Worm (Caenorhabditis elegans) whole organism, young adult: ENCODE data around the gene F09G2.8.

Experiments
- Y95B8A.8 ChIP-seq: fragments of 200-800 bp; sonication (Bioruptor generic); IDR thresholded peaks from 2 replicates; pipeline ENCODE4 v1.3.6; 2022; ENCODE audit warnings: missing genetic modification reagents, missing genetic modification characterization, missing compliant biosample characterization
- tbx-9 ChIP-seq: sonication (generic microtip); optimal IDR thresholded peaks from 2 replicates; lab custom pipeline; 2016; ENCODE audit warnings: borderline replicate concordance, missing genetic modification characterization, inconsistent platforms, missing compliant biosample characterization

DNA sequence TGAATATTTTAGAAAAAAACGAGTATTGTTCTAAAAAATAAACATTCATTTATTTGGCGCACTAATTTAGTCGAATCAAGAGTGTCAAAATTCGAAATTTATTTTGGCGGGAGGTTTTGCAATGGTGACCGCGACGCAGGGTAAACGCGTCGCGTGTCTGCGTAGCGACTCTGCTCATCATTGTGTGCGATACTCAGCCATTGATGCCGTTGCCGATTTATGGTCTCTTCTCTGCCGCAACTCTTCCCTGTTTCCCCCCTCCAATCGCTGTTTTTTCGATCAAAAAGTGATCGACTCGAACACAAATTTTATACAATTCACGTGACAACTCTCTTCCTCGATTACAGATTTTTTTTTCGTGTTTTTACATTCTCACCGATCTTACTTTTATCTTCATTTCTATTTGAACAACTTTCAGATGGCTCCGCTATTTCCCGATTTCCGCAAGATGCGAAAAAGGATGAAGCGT, 3.1 kb upstream of the F09G2.8 start, which contains the start of gene F09G2.2:
- peak; percentile 84 for TF ChIP-seq Y95B8A.8 (GFP tag; lab: Robert Waterston, UW)
- TF ChIP-seq tbx-9: no peak
